Worm (Caenorhabditis elegans) whole organism, late embryonic: ENCODE data around the gene set-3.

Experiments used
- C08G9.2 ChIP-seq: sonication (generic microtip); optimal IDR thresholded peaks from 2 replicates; lab custom pipeline; 2016; ENCODE audit warnings: mild to moderate bottlenecking, missing genetic modification characterization, moderate library complexity, missing compliant biosample characterization
- C38D4.7 ChIP-seq: fragments of 200-800 bp; sonication (Bioruptor generic); optimal IDR thresholded peaks from 2 replicates; lab custom pipeline; 2018; ENCODE audit warnings: mild to moderate bottlenecking, missing genetic modification characterization, moderate library complexity, missing compliant biosample characterization
- F13H6.1 ChIP-seq: sonication (generic microtip); optimal IDR thresholded peaks from 2 replicates; lab custom pipeline; 2016; ENCODE audit warnings: missing genetic modification characterization, missing compliant biosample characterization
- K09A11.1 ChIP-seq: sonication (generic microtip); optimal IDR thresholded peaks from 2 replicates; lab custom pipeline; 2017; ENCODE audit warnings: antibody characterized with exemption, mild to moderate bottlenecking, missing genetic modification characterization, missing compliant biosample characterization; ENCODE audit not compliant: insufficient read depth
- T23F11.4 ChIP-seq: fragments of 200-800 bp; sonication (Bioruptor generic); optimal IDR thresholded peaks from 2 replicates; lab custom pipeline; 2018; ENCODE audit warnings: mild to moderate bottlenecking, missing genetic modification characterization, missing compliant biosample characterization
- Y22D7AL.16 ChIP-seq: sonication (generic microtip); optimal IDR thresholded peaks from 2 replicates; lab custom pipeline; 2016; ENCODE audit warnings: missing genetic modification characterization, missing compliant biosample characterization
- ahr-1 ChIP-seq: sonication (generic microtip); optimal IDR thresholded peaks from 2 replicates; lab custom pipeline; 2016; ENCODE audit warnings: missing genetic modification characterization, missing compliant biosample characterization
- ceh-18 ChIP-seq: sonication (generic microtip); optimal IDR thresholded peaks from 2 replicates; lab custom pipeline; 2016; ENCODE audit warnings: missing genetic modification characterization, missing compliant biosample characterization
- ceh-2 ChIP-seq: sonication (generic microtip); optimal IDR thresholded peaks from 2 replicates; lab custom pipeline; 2016; ENCODE audit warnings: missing genotype, missing genetic modification characterization, missing compliant biosample characterization
- ceh-22 ChIP-seq: sonication (generic microtip); optimal IDR thresholded peaks from 2 replicates; lab custom pipeline; 2017; ENCODE audit warnings: missing biosample characterization, missing genetic modification characterization
- ceh-30 ChIP-seq: fragments of 150-350 bp; optimal IDR thresholded peaks from 2 replicates; lab custom pipeline; 2014; ENCODE audit warnings: missing biosample characterization, missing genetic modification characterization
- ceh-31 ChIP-seq: sonication (generic microtip); optimal IDR thresholded peaks from 2 replicates; lab custom pipeline; 2016; ENCODE audit warnings: missing genetic modification characterization, missing compliant biosample characterization
- ceh-34 ChIP-seq: sonication (generic microtip); optimal IDR thresholded peaks from 2 replicates; lab custom pipeline; 2016; ENCODE audit warnings: mild to moderate bottlenecking, missing genetic modification characterization, missing compliant biosample characterization
- che-1 ChIP-seq: sonication (generic microtip); optimal IDR thresholded peaks from 2 replicates; lab custom pipeline; 2016; ENCODE audit warnings: mild to moderate bottlenecking, missing genetic modification characterization, missing compliant biosample characterization
- dmd-4 ChIP-seq: sonication (generic microtip); optimal IDR thresholded peaks from 2 replicates; lab custom pipeline; 2016; ENCODE audit warnings: borderline replicate concordance, missing genetic modification characterization, missing compliant biosample characterization
- elt-2 ChIP-seq: sonication (generic microtip); optimal IDR thresholded peaks from 2 replicates; lab custom pipeline; 2016; ENCODE audit warnings: missing genetic modification reagents, missing genetic modification characterization, missing compliant biosample characterization
- elt-4 ChIP-seq: sonication (generic microtip); optimal IDR thresholded peaks from 2 replicates; lab custom pipeline; 2016; ENCODE audit warnings: missing genetic modification characterization, missing compliant biosample characterization
- ets-4 ChIP-seq: sonication (generic microtip); optimal IDR thresholded peaks from 2 replicates; lab custom pipeline; 2016; ENCODE audit warnings: missing genetic modification characterization, missing compliant biosample characterization
- eyg-1 ChIP-seq: sonication (generic microtip); optimal IDR thresholded peaks from 2 replicates; lab custom pipeline; 2016; ENCODE audit warnings: missing genotype, missing genetic modification characterization, missing compliant biosample characterization
- fax-1 ChIP-seq: sonication (generic microtip); optimal IDR thresholded peaks from 2 replicates; lab custom pipeline; 2016; ENCODE audit warnings: missing genotype, missing genetic modification characterization, missing compliant biosample characterization
- gmeb-2 ChIP-seq: sonication (generic microtip); optimal IDR thresholded peaks from 2 replicates; lab custom pipeline; 2016; ENCODE audit warnings: missing genetic modification characterization, inconsistent platforms, missing compliant biosample characterization
- hlh-13 ChIP-seq: fragments of 200-800 bp; sonication (Bioruptor generic); optimal IDR thresholded peaks from 2 replicates; lab custom pipeline; 2018; ENCODE audit warnings: mild to moderate bottlenecking, missing genetic modification characterization, missing compliant biosample characterization
- hlh-15 ChIP-seq: sonication (generic microtip); optimal IDR thresholded peaks from 2 replicates; lab custom pipeline; 2016; ENCODE audit warnings: missing genetic modification characterization, missing compliant biosample characterization
- hlh-6 ChIP-seq: sonication (generic microtip); optimal IDR thresholded peaks from 2 replicates; lab custom pipeline; 2016; ENCODE audit warnings: missing genotype, missing genetic modification characterization, missing compliant biosample characterization
- hlh-8 ChIP-seq: sonication (generic microtip); optimal IDR thresholded peaks from 2 replicates; lab custom pipeline; 2016; ENCODE audit warnings: missing genotype, missing genetic modification characterization, missing compliant biosample characterization
- nfya-1 ChIP-seq: sonication (generic microtip); optimal IDR thresholded peaks from 2 replicates; lab custom pipeline; 2017; ENCODE audit warnings: missing genetic modification characterization, mild to moderate bottlenecking, missing compliant biosample characterization, antibody characterized with exemption, moderate library complexity
- nhr-232 ChIP-seq: sonication (generic microtip); optimal IDR thresholded peaks from 2 replicates; lab custom pipeline; 2016; ENCODE audit warnings: missing genetic modification characterization, missing compliant biosample characterization
- npax-4 ChIP-seq: sonication (generic microtip); optimal IDR thresholded peaks from 2 replicates; lab custom pipeline; 2016; ENCODE audit warnings: missing genetic modification characterization, missing compliant biosample characterization
- odd-2 ChIP-seq: sonication (generic microtip); optimal IDR thresholded peaks from 2 replicates; lab custom pipeline; 2017; ENCODE audit warnings: antibody characterized with exemption, mild to moderate bottlenecking, missing genetic modification characterization, missing compliant biosample characterization
- pag-3 ChIP-seq: sonication (generic microtip); optimal IDR thresholded peaks from 2 replicates; lab custom pipeline; 2016; ENCODE audit warnings: missing compliant biosample characterization, missing genetic modification characterization, borderline replicate concordance
- pax-1 ChIP-seq: fragments of 150-350 bp; optimal IDR thresholded peaks from 2 replicates; lab custom pipeline; 2014; ENCODE audit warnings: missing biosample characterization, missing genetic modification characterization
- pha-4 ChIP-seq: fragments of 150-350 bp; optimal IDR thresholded peaks from 2 replicates; lab custom pipeline; 2018; ENCODE audit warnings: missing biosample characterization, missing genetic modification reagents, missing genetic modification characterization
- pqm-1 ChIP-seq: sonication (generic microtip); optimal IDR thresholded peaks from 2 replicates; lab custom pipeline; 2016; ENCODE audit warnings: missing genetic modification characterization, missing compliant biosample characterization
- rnt-1 ChIP-seq: sonication (generic microtip); optimal IDR thresholded peaks from 2 replicates; lab custom pipeline; 2016; ENCODE audit warnings: missing genetic modification characterization, missing compliant biosample characterization
- sdc-2 ChIP-seq: sonication (generic microtip); optimal IDR thresholded peaks from 2 replicates; lab custom pipeline; 2016; ENCODE audit warnings: missing genotype, missing genetic modification characterization, missing compliant biosample characterization
- sox-2 ChIP-seq: fragments of 200-800 bp; sonication (Bioruptor generic); IDR thresholded peaks from 2 replicates; pipeline ENCODE4 v1.3.6; 2022; ENCODE audit warnings: missing genetic modification reagents, missing genetic modification characterization, missing compliant biosample characterization
- sox-4 ChIP-seq: sonication (generic microtip); optimal IDR thresholded peaks from 2 replicates; lab custom pipeline; 2017; ENCODE audit warnings: mild to moderate bottlenecking, missing genetic modification characterization, inconsistent platforms, missing compliant biosample characterization
- tbx-2 ChIP-seq: sonication (generic microtip); optimal IDR thresholded peaks from 2 replicates; lab custom pipeline; 2016; ENCODE audit warnings: missing genetic modification characterization, missing compliant biosample characterization
- unc-42 ChIP-seq: sonication (generic microtip); optimal IDR thresholded peaks from 2 replicates; lab custom pipeline; 2016; ENCODE audit warnings: missing genotype, missing genetic modification characterization, missing compliant biosample characterization
- unc-55 ChIP-seq: sonication (generic microtip); optimal IDR thresholded peaks from 2 replicates; lab custom pipeline; 2017; ENCODE audit warnings: missing biosample characterization, missing genetic modification reagents, missing genetic modification characterization
- unc-86 ChIP-seq: sonication (generic microtip); optimal IDR thresholded peaks from 2 replicates; lab custom pipeline; 2016; ENCODE audit warnings: missing genetic modification characterization, missing compliant biosample characterization
- ztf-16 ChIP-seq: sonication (generic microtip); optimal IDR thresholded peaks from 2 replicates; lab custom pipeline; 2017; ENCODE audit warnings: missing genetic modification characterization, missing compliant biosample characterization

The set-3 gene

DNA sequence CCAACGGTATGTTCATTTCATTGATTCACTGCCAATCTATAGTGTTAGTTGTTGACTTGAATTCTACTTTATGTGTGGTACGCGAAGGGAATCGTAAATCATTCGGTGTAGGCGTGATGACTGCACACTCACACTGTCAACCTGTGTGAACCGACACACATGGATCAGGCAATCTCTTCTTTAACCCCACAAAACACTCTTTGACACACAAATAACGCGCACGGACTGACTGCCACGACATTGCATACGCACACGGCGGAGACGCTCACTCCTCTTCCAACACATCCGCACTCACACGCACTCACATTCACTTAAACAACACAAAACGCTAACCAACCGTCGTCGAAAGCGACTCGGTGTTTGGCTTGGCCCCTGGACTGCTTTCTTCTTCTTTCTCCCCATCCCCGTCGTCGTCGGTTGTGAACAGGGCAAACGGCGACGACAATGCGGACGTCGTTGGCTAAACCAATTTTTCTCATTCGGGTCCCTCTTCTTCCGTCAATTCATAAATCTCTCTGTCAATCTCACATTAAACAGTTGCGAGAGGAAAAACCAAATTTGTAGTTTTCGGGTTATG is 5.8 kb upstream of the set-3 start:
- peak; percentile 50 for TF ChIP-seq hlh-6 (tag; lab: Kevin White, UChicago)
- TF ChIP-seq pha-4 (tag; lab: Kevin White, UChicago), result no peak
- peak; percentile 29 for TF ChIP-seq sdc-2 (tag; lab: Kevin White, UChicago)
- peak; percentile 80 for TF ChIP-seq unc-55 (GFP tag; lab: Kevin White, UChicago)
- TF ChIP-seq unc-42 (tag; lab: Kevin White, UChicago), result peak; percentile 40
- TF ChIP-seq ceh-31, result peak; percentile 2
- TF ChIP-seq ceh-22 (tag; lab: Kevin White, UChicago), result no peak

DNA sequence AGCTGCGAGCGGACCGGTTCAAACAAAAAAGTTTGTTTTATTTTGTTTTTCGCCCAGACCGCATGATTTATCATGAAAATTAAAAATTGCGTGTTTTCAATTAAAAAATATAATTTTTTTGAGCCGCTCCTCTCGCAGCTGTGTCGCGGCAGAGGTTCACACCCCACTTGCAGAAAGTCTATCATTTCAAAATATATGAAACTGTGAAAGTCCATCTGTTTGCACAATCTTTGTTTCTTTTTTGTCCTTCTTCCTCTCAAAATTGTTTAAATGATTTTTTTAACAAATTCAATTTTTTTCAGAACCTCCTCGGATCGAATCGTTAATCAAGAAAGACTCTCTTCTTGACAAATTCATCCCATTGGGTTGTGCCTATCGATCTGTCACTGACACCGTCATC is 5.2 kb upstream of the set-3 start, which contains the start of gene tlk-1:
TSS of gene tlk-1 (plus strand) at position 301 of the 400 bp plus-strand sequence.
- TF ChIP-seq ceh-31, result no peak
- TF ChIP-seq hlh-15 (tag; lab: Kevin White, UChicago), result no peak
- TF ChIP-seq hlh-8 (tag; lab: Kevin White, UChicago), result no peak
- TF ChIP-seq, all 69 proteins: peak for 0

DNA sequence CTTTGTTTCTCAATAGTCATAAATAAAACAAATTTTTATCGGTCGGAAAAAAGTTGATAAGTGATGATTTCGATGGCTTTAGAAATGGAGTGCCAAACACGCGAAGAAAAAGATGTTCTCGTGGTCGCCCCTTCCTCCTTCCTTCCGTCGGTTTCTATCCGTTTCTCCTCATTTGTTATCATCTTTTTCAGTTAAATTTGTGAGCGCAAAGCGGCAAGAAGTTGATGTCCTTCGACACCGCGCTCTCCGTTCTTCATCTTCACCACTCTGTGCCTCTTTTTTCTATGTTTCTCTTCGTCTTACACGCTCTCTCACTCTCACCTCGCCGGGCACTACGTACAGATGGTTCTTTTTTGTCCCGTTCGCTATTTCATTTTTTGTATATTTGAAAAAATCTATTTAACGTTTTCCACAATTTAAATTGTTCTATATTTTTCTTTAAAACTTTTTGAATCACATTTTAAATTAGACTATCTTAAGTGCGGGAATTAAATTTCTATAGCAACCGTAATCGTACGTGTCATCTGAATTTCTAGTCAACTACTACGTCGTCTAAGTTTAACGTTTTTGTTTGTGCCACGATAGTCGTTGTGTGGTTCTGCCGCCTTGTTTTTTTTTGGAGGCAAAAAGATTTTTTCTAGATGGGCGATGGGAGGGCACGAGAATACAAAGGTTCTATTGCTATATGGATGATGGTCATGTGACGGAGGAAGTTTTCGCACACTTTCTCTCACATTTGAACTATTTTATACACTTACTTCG is 4.4 kb upstream of the set-3 start:
- TF ChIP-seq hlh-8 (tag; lab: Kevin White, UChicago) (no peak), pax-1 (tag; lab: Kevin White, UChicago) (no peak), ets-4 (tag; lab: Kevin White, UChicago) (no peak), K09A11.1 (tag; lab: Kevin White, UChicago) (no peak), elt-2 (peak; percentile 5)

DNA sequence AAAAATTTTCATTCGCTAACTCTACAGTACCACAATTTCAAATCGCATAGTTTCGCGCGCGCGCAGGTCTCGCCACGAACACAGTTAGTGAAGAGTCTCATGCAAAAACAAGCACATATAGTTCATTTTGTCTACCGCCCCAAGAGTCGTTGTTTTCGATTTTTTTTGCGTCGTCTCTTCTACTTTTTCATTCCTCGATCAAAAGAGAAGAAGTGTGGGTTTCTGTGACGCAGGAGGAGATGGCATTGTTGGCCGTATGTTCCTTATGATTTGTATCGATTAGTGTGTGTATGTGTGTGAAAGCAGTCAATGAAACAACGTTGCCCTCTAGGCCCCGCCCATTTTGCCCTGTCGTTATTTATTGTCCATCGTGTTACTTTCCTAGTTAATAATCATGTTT is 3.5 kb upstream of the set-3 start:
- TF ChIP-seq hlh-13 (GFP tag; lab: Kevin White, UChicago) (no peak), eyg-1 (tag; lab: Kevin White, UChicago) (no peak), pag-3 (tag; lab: Kevin White, UChicago) (no peak), rnt-1 (tag; lab: Kevin White, UChicago) (no peak), C08G9.2 (tag; lab: Kevin White, UChicago) (no peak), nhr-232 (no peak), ceh-30 (no peak), C38D4.7 (GFP tag; lab: Kevin White, UChicago) (no peak), dmd-4 (tag; lab: Kevin White, UChicago) (no peak), odd-2 (tag; lab: Kevin White, UChicago) (no peak), tbx-2 (tag; lab: Kevin White, UChicago) (no peak), sox-2 (GFP tag; lab: Robert Waterston, UW) (no peak), ceh-34 (tag; lab: Kevin White, UChicago) (no peak), fax-1 (tag; lab: Kevin White, UChicago) (no peak)

DNA sequence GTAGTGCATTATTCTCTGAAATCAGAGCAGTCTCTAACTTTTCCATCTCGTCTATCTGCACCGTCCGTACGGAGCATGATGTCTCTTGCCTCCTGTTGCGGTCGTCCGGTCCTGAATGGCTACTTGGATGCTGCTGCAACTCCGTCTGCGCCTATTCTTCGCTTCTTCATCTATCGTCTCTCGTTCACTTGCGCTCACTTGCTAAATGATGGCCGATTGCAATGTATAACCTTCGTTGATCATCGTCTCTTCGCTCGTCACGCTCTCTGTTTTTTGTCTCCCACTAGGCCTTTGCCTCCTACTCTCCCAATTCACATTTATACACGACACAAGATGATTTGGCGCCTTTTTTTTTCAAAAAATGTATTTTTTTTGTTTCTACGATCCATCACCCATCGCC is 2.9 kb upstream of the set-3 start:
- TF ChIP-seq gmeb-2 (no peak), F13H6.1 (peak; percentile 59), nfya-1 (tag; lab: Kevin White, UChicago) (peak; percentile 70), sox-4 (tag; lab: Kevin White, UChicago) (no peak), ztf-16 (tag; lab: Kevin White, UChicago) (no peak), ahr-1 (tag; lab: Kevin White, UChicago) (no peak), eyg-1 (tag; lab: Kevin White, UChicago) (no peak), unc-86 (tag; lab: Kevin White, UChicago) (peak; percentile 3), Y22D7AL.16 (tag; lab: Kevin White, UChicago) (no peak), npax-4 (tag; lab: Kevin White, UChicago) (no peak), nhr-232 (no peak), ceh-2 (no peak), hlh-15 (tag; lab: Kevin White, UChicago) (no peak), fax-1 (tag; lab: Kevin White, UChicago) (no peak), ceh-30 (no peak), pqm-1 (no peak), elt-4 (no peak), T23F11.4 (GFP tag; lab: Kevin White, UChicago) (no peak), unc-55 (GFP tag; lab: Kevin White, UChicago) (no peak), tbx-2 (tag; lab: Kevin White, UChicago) (peak; percentile 34), che-1 (tag; lab: Kevin White, UChicago) (no peak), hlh-6 (tag; lab: Kevin White, UChicago) (no peak), ceh-18 (tag; lab: Kevin White, UChicago) (peak; percentile 53), ceh-34 (tag; lab: Kevin White, UChicago) (peak; percentile 18), rnt-1 (tag; lab: Kevin White, UChicago) (no peak), ets-4 (tag; lab: Kevin White, UChicago) (no peak), unc-42 (tag; lab: Kevin White, UChicago) (no peak)
